Worm (Caenorhabditis elegans) whole organism, L2 larva: ENCODE data around the gene tre-2.

Experiments
- elt-1 ChIP-seq: fragments of 150-350 bp; optimal IDR thresholded peaks from 2 replicates; lab custom pipeline; 2014; ENCODE audit warnings: missing biosample characterization, missing genetic modification characterization
- nhr-10 ChIP-seq: sonication (generic microtip); optimal IDR thresholded peaks from 2 replicates; lab custom pipeline; 2017; ENCODE audit warnings: missing biosample characterization, missing genetic modification characterization
- nhr-11 ChIP-seq: fragments of 150-350 bp; optimal IDR thresholded peaks from 2 replicates; lab custom pipeline; 2014; ENCODE audit warnings: missing biosample characterization, missing genetic modification characterization
- nhr-12 ChIP-seq: fragments of 150-350 bp; optimal IDR thresholded peaks from 2 replicates; lab custom pipeline; 2014; ENCODE audit warnings: missing biosample characterization, missing genetic modification characterization
- zag-1 ChIP-seq: fragments of 150-350 bp; optimal IDR thresholded peaks from 2 replicates; lab custom pipeline; 2014; ENCODE audit warnings: missing biosample characterization, missing genetic modification characterization

ce11 chrIV:6859270-6859669, 24.0 kb downstream of the tre-2 start, which contains the start of gene R13H7.2:
- TF ChIP-seq nhr-12 (tag; lab: Kevin White, UChicago) (no peak), nhr-10 (tag; lab: Kevin White, UChicago) (no peak), zag-1 (no peak), nhr-11 (tag; lab: Kevin White, UChicago) (no peak), elt-1 (no peak)
